Fruit fly (Drosophila melanogaster): Measurements from ENCODE around the gene CG7202.

Gene CG7202

dm6 chr3L:21539245-21540196 lies 46.9 kb upstream of the CG7202 start, which contains the start of the genes COX8 and VhaM9.7-b (continued):
- peak; percentile 61 for TF ChIP-seq CG9437 (GFP tag; optimal IDR thresholded peaks at IDR 0.05)
- peak; percentile 13 for TF ChIP-seq pho (GFP tag; optimal IDR thresholded peaks at IDR 0.05)
- TF ChIP-seq Doc2 (GFP tag; IDR thresholded peaks at IDR 0.05) = no peak
- peak; percentile 67 for TF ChIP-seq Sox100B (GFP tag; optimal IDR thresholded peaks at IDR 0.05)
- TF ChIP-seq CG8924 (tag; optimal IDR thresholded peaks at IDR 0.05) = no peak
- peak; percentile 65; the same call in 1 of the 3 replicates for TF ChIP-seq vnd (GFP tag; IDR thresholded peaks at IDR 0.05; ENCODE audit: partially characterized antibody)
- TF ChIP-seq CG1832 (GFP tag; optimal IDR thresholded peaks at IDR 0.05) = no peak
- no peak for TF ChIP-seq Hmr (GFP tag; optimal IDR thresholded peaks at IDR 0.05)
- no peak for TF ChIP-seq hkb (optimal IDR thresholded peaks at IDR 0.05)
- peak; percentile 27; the same call in 1 of the 2 replicates for TF ChIP-seq hkb (GFP tag; IDR thresholded peaks at IDR 0.05)
- no peak for TF ChIP-seq Hmx (GFP tag; optimal IDR thresholded peaks at IDR 0.05)
- TF ChIP-seq CG2199 (GFP tag; IDR thresholded peaks at IDR 0.05) = peak; percentile 57; the same call in 1 of the 3 replicates
- no peak for TF ChIP-seq insv (GFP tag; optimal IDR thresholded peaks at IDR 0.05)
- TF ChIP-seq CG16779 (GFP tag; IDR thresholded peaks at IDR 0.05) = peak; percentile 48; the same call in 1 of the 2 replicates
- no peak for TF ChIP-seq Neu2 (GFP tag; optimal IDR thresholded peaks at IDR 0.05; ENCODE audit: borderline replicate concordance)
- peak; percentile 18 for TF ChIP-seq psq (GFP tag; optimal IDR thresholded peaks at IDR 0.05)
- no peak for TF ChIP-seq CG10431 (GFP tag; optimal IDR thresholded peaks at IDR 0.05)
- TF ChIP-seq ftz-f1 (GFP tag; optimal IDR thresholded peaks at IDR 0.05) = no peak
- TF ChIP-seq CG9797 (GFP tag; optimal IDR thresholded peaks at IDR 0.05) = peak; percentile 86
- no peak for TF ChIP-seq sc (optimal IDR thresholded peaks at IDR 0.05)
- TF ChIP-seq sc (GFP tag; optimal IDR thresholded peaks at IDR 0.05) = no peak
- peak; percentile 64 for TF ChIP-seq tin (GFP tag; optimal IDR thresholded peaks at IDR 0.05)
- peak; percentile 79 for TF ChIP-seq CG42726 (GFP tag; IDR thresholded peaks at IDR 0.05; ENCODE audit: partially characterized antibody)
- TF ChIP-seq Atf6 (GFP tag; IDR thresholded peaks at IDR 0.05) = peak; percentile 48; the same call in 1 of the 2 replicates
- TF ChIP-seq CG3065 (GFP tag; optimal IDR thresholded peaks at IDR 0.05) = no peak
- TF ChIP-seq YL-1 (GFP tag; optimal IDR thresholded peaks at IDR 0.05) = peak; percentile 86
- peak; percentile 55 for TF ChIP-seq chn (GFP tag; optimal IDR thresholded peaks at IDR 0.05)
- peak; percentile 10; the same call in 1 of the 2 replicates for TF ChIP-seq Xrp1 (GFP tag; IDR thresholded peaks at IDR 0.05)
- TF ChIP-seq CkIIα-i1 (GFP tag; IDR thresholded peaks at IDR 0.05) = no peak
- peak; percentile 57; the same call in 1 of the 2 replicates for TF ChIP-seq al (GFP tag; IDR thresholded peaks at IDR 0.05)
- TF ChIP-seq chm (GFP tag; IDR thresholded peaks at IDR 0.05) = no peak
- no peak; the same call in 2 of the 3 replicates for TF ChIP-seq Aef1 (GFP tag; IDR thresholded peaks at IDR 0.05)
- no peak for TF ChIP-seq bsh (GFP tag; optimal IDR thresholded peaks at IDR 0.05)
- peak; percentile 10 for TF ChIP-seq kah (GFP tag; optimal IDR thresholded peaks at IDR 0.05)
- TF ChIP-seq sens (GFP tag) = peak; percentile 63
- TF ChIP-seq z (GFP tag; IDR thresholded peaks at IDR 0.05) = no peak
- TF ChIP-seq Elba2 (GFP tag; optimal IDR thresholded peaks at IDR 0.05) = peak; percentile 42
- TF ChIP-seq CG6175 (GFP tag; IDR thresholded peaks at IDR 0.05) = no peak
- peak; percentile 65 for TF ChIP-seq NfI (GFP tag; optimal IDR thresholded peaks at IDR 0.05)
- peak; percentile 58; the same call in 2 of the 3 replicates for TF ChIP-seq tgo (GFP tag; IDR thresholded peaks at IDR 0.05)
- TF ChIP-seq Hand (GFP tag; optimal IDR thresholded peaks at IDR 0.05) = no peak
- no peak for TF ChIP-seq Ada2b (GFP tag; IDR thresholded peaks at IDR 0.05)
- TF ChIP-seq bab2 (GFP tag; optimal IDR thresholded peaks at IDR 0.05) = peak; percentile 49
- peak; percentile 95 for TF ChIP-seq CG6689 (GFP tag; IDR thresholded peaks at IDR 0.05)
- 0 out of 2 replicates have a peak, but pooled peaks have one; percentile 6 for TF ChIP-seq CG17328 (GFP tag; IDR thresholded peaks at IDR 0.05)
- peak; percentile 97 for TF ChIP-seq MESR4 (GFP tag; optimal IDR thresholded peaks at IDR 0.05)
- TF ChIP-seq CG11504 (tag; optimal IDR thresholded peaks at IDR 0.05) = no peak
- peak; percentile 48 for TF ChIP-seq H2.0 (GFP tag; IDR thresholded peaks at IDR 0.05)
- TF ChIP-seq Fer1 (GFP tag; optimal IDR thresholded peaks at IDR 0.05) = no peak
